Fruit fly (Drosophila melanogaster) whole organism, prepupa: ENCODE measurements around the gene IntS9.

Experiments
- CG10631 ChIP-seq: fragments of 200-800 bp; sonication (Bioruptor generic); optimal IDR thresholded peaks from 2 replicates; lab custom pipeline; 2016; ENCODE audit warnings: missing biosample characterization, missing genetic modification characterization
- CG10669 ChIP-seq: fragments of 200-800 bp; sonication (Bioruptor generic); optimal IDR thresholded peaks from 3 replicates; lab custom pipeline; 2018; ENCODE audit warnings: missing biosample characterization, mild to moderate bottlenecking, missing genetic modification characterization, moderate library complexity
- CG11294 ChIP-seq: fragments of 200-800 bp; sonication (Bioruptor generic); IDR thresholded peaks from 2 replicates; pipeline ENCODE4 v1.3.6; 2022; ENCODE audit warnings: missing biosample characterization, missing genetic modification characterization
- CG11762 ChIP-seq: fragments of 200-800 bp; sonication (Bioruptor generic); optimal IDR thresholded peaks from 3 replicates; lab custom pipeline; 2016; ENCODE audit warnings: missing biosample characterization, missing genetic modification characterization; ENCODE audit not compliant: insufficient read depth
- CG15336 ChIP-seq: fragments of 200-800 bp; sonication (Bioruptor generic); IDR thresholded peaks from 2 replicates; pipeline ENCODE4 v1.3.6; 2022; ENCODE audit warnings: missing biosample characterization, missing genetic modification characterization
- CG1621 ChIP-seq: fragments of 200-800 bp; sonication (Bioruptor generic); optimal IDR thresholded peaks from 3 replicates; lab custom pipeline; 2018; ENCODE audit warnings: missing biosample characterization, mild to moderate bottlenecking, missing genetic modification characterization
- CG32006 ChIP-seq: fragments of 200-800 bp; sonication (Bioruptor generic); optimal IDR thresholded peaks from 3 replicates; lab custom pipeline; 2017; ENCODE audit warnings: missing biosample characterization, mild to moderate bottlenecking, missing genetic modification characterization
- CG34406 ChIP-seq: fragments of 200-800 bp; sonication (Bioruptor generic); optimal IDR thresholded peaks from 3 replicates; lab custom pipeline; 2016; ENCODE audit warnings: missing biosample characterization, missing genetic modification characterization
- CG3919 ChIP-seq: fragments of 200-800 bp; sonication (Bioruptor generic); optimal IDR thresholded peaks from 3 replicates; lab custom pipeline; 2016; ENCODE audit warnings: missing biosample characterization, missing genetic modification characterization
- CG4318 ChIP-seq: fragments of 200-800 bp; sonication (Bioruptor generic); optimal IDR thresholded peaks from 3 replicates; lab custom pipeline; 2017; ENCODE audit warnings: missing biosample characterization, mild to moderate bottlenecking, missing genetic modification characterization
- CG6163 ChIP-seq: fragments of 200-800 bp; sonication (Bioruptor generic); IDR thresholded peaks from 3 replicates; pipeline ENCODE4 v1.3.6; 2022; ENCODE audit warnings: missing biosample characterization, missing genetic modification characterization
- CG6276 ChIP-seq: fragments of 200-800 bp; sonication (Bioruptor generic); optimal IDR thresholded peaks from 2 replicates; lab custom pipeline; 2017; ENCODE audit warnings: missing biosample characterization, mild to moderate bottlenecking, missing genetic modification characterization
- CG6792 ChIP-seq: fragments of 200-800 bp; sonication (Bioruptor generic); optimal IDR thresholded peaks from 3 replicates; lab custom pipeline; 2016; ENCODE audit warnings: missing biosample characterization, missing genetic modification characterization
- CG6808 ChIP-seq: fragments of 200-800 bp; sonication (Bioruptor generic); optimal IDR thresholded peaks from 3 replicates; lab custom pipeline; 2017; ENCODE audit warnings: missing biosample characterization, missing genetic modification characterization, mild to moderate bottlenecking, moderate library complexity, missing genetic modification reagents
- CG7368 ChIP-seq: fragments of 200-800 bp; sonication (Bioruptor generic); optimal IDR thresholded peaks from 3 replicates; lab custom pipeline; 2016; ENCODE audit warnings: missing biosample characterization, missing genetic modification characterization
- CG8119 ChIP-seq: fragments of 200-800 bp; sonication (Bioruptor generic); IDR thresholded peaks from 3 replicates; pipeline ENCODE4 v1.3.6; 2022; ENCODE audit warnings: missing biosample characterization, missing genetic modification characterization
- CG8632 ChIP-seq: fragments of 200-800 bp; sonication (Bioruptor generic); optimal IDR thresholded peaks from 3 replicates; lab custom pipeline; 2016; ENCODE audit warnings: missing biosample characterization, missing genetic modification characterization
- CG9139 ChIP-seq: fragments of 200-800 bp; sonication (Bioruptor generic); optimal IDR thresholded peaks from 3 replicates; lab custom pipeline; 2017; ENCODE audit warnings: missing biosample characterization, mild to moderate bottlenecking, missing genetic modification characterization
- Eip75B ChIP-seq: fragments of 200-800 bp; sonication (Bioruptor generic); optimal IDR thresholded peaks from 3 replicates; lab custom pipeline; 2016; ENCODE audit warnings: missing biosample characterization, missing genetic modification characterization
- Eip78C ChIP-seq: fragments of 200-800 bp; sonication (Bioruptor generic); peaks from one replicate; lab custom pipeline; 2016; ENCODE audit warnings: missing biosample characterization, missing genetic modification characterization
- Ets21C ChIP-seq: fragments of 200-800 bp; sonication (Bioruptor generic); optimal IDR thresholded peaks from 3 replicates; lab custom pipeline; 2016; ENCODE audit warnings: missing biosample characterization, missing genetic modification characterization
- Ets96B ChIP-seq: fragments of 200-800 bp; optimal IDR thresholded peaks from 2 replicates; lab custom pipeline; 2019; ENCODE audit warnings: missing biosample characterization, mild to moderate bottlenecking, missing genetic modification characterization, moderate library complexity
- Gug ChIP-seq: fragments of 200-800 bp; sonication (Bioruptor generic); IDR thresholded peaks from 2 replicates; pipeline ENCODE4 v1.3.6; 2022; ENCODE audit warnings: missing biosample characterization, missing genetic modification characterization
- Hr38 ChIP-seq: sonication (Bioruptor generic); optimal IDR thresholded peaks from 2 replicates; lab custom pipeline; 2016; ENCODE audit warnings: missing biosample characterization, missing genetic modification characterization
- Hr4 ChIP-seq: fragments of 200-800 bp; sonication (Bioruptor generic); optimal IDR thresholded peaks from 3 replicates; lab custom pipeline; 2016; ENCODE audit warnings: missing biosample characterization, missing genetic modification characterization
- Met ChIP-seq: fragments of 200-800 bp; sonication (Bioruptor generic); optimal IDR thresholded peaks from 3 replicates; lab custom pipeline; 2016; ENCODE audit warnings: missing biosample characterization, missing genetic modification characterization
- OdsH ChIP-seq: fragments of 200-800 bp; sonication (Bioruptor generic); optimal IDR thresholded peaks from 3 replicates; lab custom pipeline; 2016; ENCODE audit warnings: missing biosample characterization, missing genetic modification characterization
- Smox ChIP-seq: fragments of 200-800 bp; sonication (Bioruptor generic); optimal IDR thresholded peaks from 3 replicates; lab custom pipeline; 2016; ENCODE audit warnings: missing biosample characterization, missing genetic modification characterization
- Sox102F ChIP-seq: fragments of 200-800 bp; sonication (Bioruptor generic); optimal IDR thresholded peaks from 2 replicates; lab custom pipeline; 2016; ENCODE audit warnings: missing biosample characterization, mild to moderate bottlenecking, missing genetic modification characterization
- Sox14 ChIP-seq: fragments of 200-800 bp; sonication (Bioruptor generic); optimal IDR thresholded peaks from 3 replicates; lab custom pipeline; 2016; ENCODE audit warnings: missing biosample characterization, missing genetic modification characterization
- Sox15 ChIP-seq: fragments of 200-800 bp; sonication (Bioruptor generic); optimal IDR thresholded peaks from 3 replicates; lab custom pipeline; 2016; ENCODE audit warnings: missing biosample characterization, missing genetic modification characterization
- acj6 ChIP-seq: fragments of 200-800 bp; sonication (Bioruptor generic); optimal IDR thresholded peaks from 3 replicates; lab custom pipeline; 2016; ENCODE audit warnings: missing biosample characterization, missing genetic modification characterization
- cyc ChIP-seq: fragments of 200-800 bp; sonication (Bioruptor generic); optimal IDR thresholded peaks from 3 replicates; lab custom pipeline; 2016; ENCODE audit warnings: missing biosample characterization, missing genetic modification characterization
- dac ChIP-seq: fragments of 200-800 bp; sonication (Bioruptor generic); optimal IDR thresholded peaks from 2 replicates; lab custom pipeline; 2017; ENCODE audit warnings: missing biosample characterization, mild to moderate bottlenecking, missing genetic modification characterization
- eg ChIP-seq: fragments of 200-800 bp; sonication (Bioruptor generic); IDR thresholded peaks from 3 replicates; pipeline ENCODE4 v1.3.6; 2022; ENCODE audit warnings: missing biosample characterization, missing genetic modification characterization
- fd59A ChIP-seq: fragments of 200-800 bp; sonication (Bioruptor generic); optimal IDR thresholded peaks from 2 replicates; lab custom pipeline; 2017; ENCODE audit warnings: missing biosample characterization, mild to moderate bottlenecking, missing genetic modification characterization, missing genetic modification reagents
- fd85E ChIP-seq: fragments of 200-800 bp; sonication (Bioruptor generic); optimal IDR thresholded peaks from 3 replicates; lab custom pipeline; 2016; ENCODE audit warnings: missing biosample characterization, missing genetic modification characterization
- fkh ChIP-seq: fragments of 200-800 bp; sonication (Bioruptor generic); optimal IDR thresholded peaks from 3 replicates; lab custom pipeline; 2017; ENCODE audit warnings: missing biosample characterization, mild to moderate bottlenecking, missing genetic modification characterization, moderate library complexity
- lz ChIP-seq: fragments of 200-800 bp; sonication (Bioruptor generic); optimal IDR thresholded peaks from 3 replicates; lab custom pipeline; 2016; ENCODE audit warnings: missing biosample characterization, missing genetic modification characterization
- net ChIP-seq: fragments of 200-800 bp; sonication (Bioruptor generic); optimal IDR thresholded peaks from 3 replicates; lab custom pipeline; 2016; ENCODE audit warnings: missing biosample characterization, missing genetic modification characterization
- pdm3 ChIP-seq: fragments of 200-800 bp; sonication (Bioruptor generic); optimal IDR thresholded peaks from 3 replicates; lab custom pipeline; 2016; ENCODE audit warnings: missing biosample characterization, missing genetic modification characterization
- salr ChIP-seq, 2 experiments: fragments of 200-800 bp; sonication (Bioruptor generic); optimal IDR thresholded peaks; 3 replicates each; lab custom pipeline; 2016 to 2018; ENCODE audit warnings: missing biosample characterization in 2 of 2, missing genetic modification characterization in 2 of 2, mild to moderate bottlenecking in 1 of 2
- spab ChIP-seq: fragments of 200-800 bp; sonication (Bioruptor generic); optimal IDR thresholded peaks from 2 replicates; lab custom pipeline; 2017; ENCODE audit warnings: missing biosample characterization, mild to moderate bottlenecking, missing genetic modification characterization, missing genetic modification reagents
- ss ChIP-seq, 2 experiments: fragments of 200-800 bp; sonication (Bioruptor generic); optimal IDR thresholded peaks; 2 replicates in 1 of 2; 3 replicates in 1 of 2; lab custom pipeline; 2017 to 2018; ENCODE audit warnings: mild to moderate bottlenecking in 2 of 2, missing biosample characterization in 2 of 2, missing genetic modification characterization in 2 of 2, moderate library complexity in 1 of 2
- svp ChIP-seq: fragments of 200-800 bp; sonication (Bioruptor generic); peaks from one replicate; lab custom pipeline; 2016; ENCODE audit warnings: missing biosample characterization, missing genetic modification characterization
- vri ChIP-seq: fragments of 200-800 bp; sonication (Bioruptor generic); optimal IDR thresholded peaks from 3 replicates; lab custom pipeline; 2016; ENCODE audit warnings: missing biosample characterization, mild to moderate bottlenecking, missing genetic modification characterization

The IntS9 gene

dm6 chr3L:16060806-16061600 lies 44.4 kb downstream of the IntS9 start (continued):
- no peak for TF ChIP-seq CG15336 (GFP tag; lab: Robert Waterston, UW)
- no peak for TF ChIP-seq Eip75B
- TF ChIP-seq ss (GFP tag; optimal IDR thresholded peaks at IDR 0.05; lab: Kevin White, UChicago), result no peak
- TF ChIP-seq Smox (GFP tag; lab: Kevin White, UChicago), result no peak
- no peak for TF ChIP-seq Eip78C (GFP tag; lab: Kevin White, UChicago)
- no peak for TF ChIP-seq CG7368 (GFP tag; lab: Kevin White, UChicago)
- no peak for TF ChIP-seq Met (GFP tag; lab: Kevin White, UChicago)
- TF ChIP-seq CG6792 (GFP tag; lab: Kevin White, UChicago), result peak; percentile 32
- peak; percentile 54 for TF ChIP-seq CG6276
- TF ChIP-seq, all 60 proteins: peak for 18

dm6 chr3L:16056101-16056891 lies 49.1 kb downstream of the IntS9 start:
- TF ChIP-seq Hr4 (GFP tag; lab: Kevin White, UChicago) (no peak), CG32006 (GFP tag; lab: Kevin White, UChicago) (peak; percentile 12), acj6 (GFP tag; lab: Kevin White, UChicago) (no peak), Gug (GFP tag; lab: Robert Waterston, UW) (no peak), Met (GFP tag; lab: Kevin White, UChicago) (no peak), Ets96B (tag; lab: Kevin White, UChicago) (no peak), CG9139 (GFP tag; lab: Kevin White, UChicago) (no peak), pdm3 (GFP tag; lab: Kevin White, UChicago) (no peak), CG8119 (GFP tag; lab: Robert Waterston, UW) (no peak), CG10631 (GFP tag; lab: Kevin White, UChicago) (no peak), net (GFP tag; lab: Kevin White, UChicago) (peak; percentile 28), Eip75B (no peak), dac (no peak), CG11294 (GFP tag; lab: Robert Waterston, UW) (no peak), CG10669 (GFP tag; lab: Kevin White, UChicago) (no peak), CG4318 (GFP tag; lab: Kevin White, UChicago) (no peak), svp (GFP tag; lab: Kevin White, UChicago) (peak; percentile 61), Sox15 (GFP tag; lab: Kevin White, UChicago) (no peak), Sox14 (GFP tag; lab: Kevin White, UChicago) (no peak), Eip78C (GFP tag; lab: Kevin White, UChicago) (peak; percentile 54), fkh (GFP tag; lab: Kevin White, UChicago) (peak; percentile 62), CG15336 (GFP tag; lab: Robert Waterston, UW) (no peak), fd85E (GFP tag; lab: Kevin White, UChicago) (no peak), CG6276 (peak; percentile 23), Sox102F (no peak), cyc (no peak), Hr38 (GFP tag; lab: Kevin White, UChicago) (no peak), CG6808 (no peak), CG6163 (GFP tag; lab: Robert Waterston, UW) (no peak), vri (no peak), fd59A (GFP tag; lab: Kevin White, UChicago) (no peak), eg (GFP tag; lab: Robert Waterston, UW) (no peak), CG3919 (GFP tag; lab: Kevin White, UChicago) (no peak), CG7368 (GFP tag; lab: Kevin White, UChicago) (no peak), CG34406 (GFP tag; lab: Kevin White, UChicago) (no peak), spab (GFP tag; lab: Kevin White, UChicago) (no peak), OdsH (GFP tag; lab: Kevin White, UChicago) (no peak), Ets21C (GFP tag; lab: Kevin White, UChicago) (no peak), CG11762 (GFP tag; lab: Kevin White, UChicago) (no peak), CG8632 (GFP tag; lab: Kevin White, UChicago) (no peak), salr (GFP tag; optimal IDR thresholded peaks at IDR 0.05; lab: Kevin White, UChicago) (peak in 1 of 2 experiments; percentile 17), CG1621 (tag; lab: Kevin White, UChicago) (no peak), lz (no peak)
